Fruit fly (Drosophila melanogaster) whole organism, embryonic: ENCODE data around the gene Rdh.

Experiments used
- ATbp ChIP-seq: fragments of 200-800 bp; sonication (Bioruptor generic); optimal IDR thresholded peaks from 2 replicates; lab custom pipeline; 2017; ENCODE audit warnings: missing biosample characterization, mild to moderate bottlenecking, missing genetic modification characterization, missing genetic modification reagents
- Atf-2 ChIP-seq: fragments of 200-800 bp; sonication (Bioruptor generic); optimal IDR thresholded peaks from 2 replicates; lab custom pipeline; 2016; ENCODE audit warnings: missing biosample characterization, missing genetic modification characterization
- Awh ChIP-seq: fragments of 200-800 bp; sonication (Bioruptor generic); IDR thresholded peaks from 2 replicates; pipeline ENCODE4, ENCODE4 v1.3.6; 2022; ENCODE audit warnings: missing biosample characterization, missing genetic modification characterization
- CG10366 ChIP-seq: fragments of 200-800 bp; sonication (Bioruptor generic); IDR thresholded peaks from 2 replicates; pipeline ENCODE4 v1.3.6; 2022; ENCODE audit warnings: missing biosample characterization, missing genetic modification characterization
- CG14667 ChIP-seq: fragments of 200-800 bp; sonication (Bioruptor generic); IDR thresholded peaks from 2 replicates; pipeline ENCODE4 v1.3.6; 2022; ENCODE audit warnings: missing biosample characterization, missing genetic modification characterization
- CG15073 ChIP-seq: fragments of 200-800 bp; sonication (Bioruptor generic); optimal IDR thresholded peaks from 2 replicates; lab custom pipeline; 2016; ENCODE audit warnings: missing biosample characterization, missing genetic modification characterization
- CG17186 ChIP-seq: fragments of 200-800 bp; sonication (Bioruptor generic); optimal IDR thresholded peaks from 3 replicates; lab custom pipeline; 2017; ENCODE audit warnings: missing biosample characterization, missing genetic modification reagents, missing genetic modification characterization
- CG17328 ChIP-seq: fragments of 200-800 bp; sonication (Bioruptor generic); IDR thresholded peaks from 2 replicates; pipeline ENCODE4 v1.3.6; 2022; ENCODE audit warnings: missing biosample characterization, missing genetic modification characterization
- CG17385 ChIP-seq: fragments of 200-800 bp; sonication (Bioruptor generic); optimal IDR thresholded peaks from 3 replicates; lab custom pipeline; 2018; ENCODE audit warnings: missing biosample characterization, mild to moderate bottlenecking, missing genetic modification characterization
- CG17612 ChIP-seq: fragments of 200-800 bp; sonication (Bioruptor generic); IDR thresholded peaks from 2 replicates; pipeline ENCODE4 v1.3.6; 2022; ENCODE audit warnings: missing biosample characterization, missing genetic modification characterization
- CG1792 ChIP-seq: fragments of 200-800 bp; sonication (Bioruptor generic); optimal IDR thresholded peaks from 2 replicates; lab custom pipeline; 2016; ENCODE audit warnings: missing biosample characterization, missing genetic modification characterization
- CG2712 ChIP-seq: fragments of 200-800 bp; optimal IDR thresholded peaks from 3 replicates; lab custom pipeline; 2019; ENCODE audit warnings: missing biosample characterization, mild to moderate bottlenecking, missing genetic modification characterization, moderate library complexity
- CG31388 ChIP-seq: fragments of 200-800 bp; sonication (Bioruptor generic); optimal IDR thresholded peaks from 2 replicates; lab custom pipeline; 2016; ENCODE audit warnings: missing biosample characterization, missing genetic modification characterization
- CG32772 ChIP-seq: fragments of 200-800 bp; sonication (Bioruptor generic); IDR thresholded peaks from 2 replicates; pipeline ENCODE4 v1.3.6; 2022; ENCODE audit warnings: missing biosample characterization, missing genetic modification characterization
- CG33213 ChIP-seq: fragments of 200-800 bp; sonication (Bioruptor generic); optimal IDR thresholded peaks from 3 replicates; lab custom pipeline; 2016; ENCODE audit warnings: missing biosample characterization, missing genetic modification characterization
- CG7745 ChIP-seq: fragments of 200-800 bp; sonication (Bioruptor generic); optimal IDR thresholded peaks from 2 replicates; lab custom pipeline; 2018; ENCODE audit warnings: missing biosample characterization, mild to moderate bottlenecking, missing genetic modification characterization, moderate library complexity
- CG8290 ChIP-seq, 3 experiments: fragments of 200-800 bp; sonication (Bioruptor generic); optimal IDR thresholded peaks; 2 replicates each; lab custom pipeline; 2016 to 2019; ENCODE audit warnings: missing biosample characterization in 3 of 3, missing genetic modification characterization in 3 of 3, mild to moderate bottlenecking in 2 of 3, moderate library complexity in 1 of 3
- CG9215 ChIP-seq: fragments of 200-800 bp; sonication (Bioruptor generic); IDR thresholded peaks from 2 replicates; pipeline ENCODE4 v1.3.6; 2022; ENCODE audit warnings: missing biosample characterization, missing genetic modification characterization
- CG9797 ChIP-seq: fragments of 200-800 bp; sonication (Bioruptor generic); optimal IDR thresholded peaks from 3 replicates; lab custom pipeline; 2018; ENCODE audit warnings: missing biosample characterization, mild to moderate bottlenecking, missing genetic modification characterization
- CTCF ChIP-seq: fragments of 200-800 bp; sonication (Bioruptor generic); optimal IDR thresholded peaks from 2 replicates; lab custom pipeline; 2017; ENCODE audit warnings: missing biosample characterization, mild to moderate bottlenecking, missing genetic modification characterization, moderate library complexity
- CrebB ChIP-seq: fragments of 200-800 bp; sonication (Bioruptor generic); optimal IDR thresholded peaks from 3 replicates; lab custom pipeline; 2018; ENCODE audit warnings: missing biosample characterization, mild to moderate bottlenecking, missing genetic modification characterization
- Fer2 ChIP-seq: fragments of 200-800 bp; sonication (Bioruptor generic); optimal IDR thresholded peaks from 2 replicates; lab custom pipeline; 2018; ENCODE audit warnings: missing biosample characterization, mild to moderate bottlenecking, missing genetic modification characterization, moderate library complexity
- Mes4 ChIP-seq: fragments of 200-800 bp; sonication (Bioruptor generic); optimal IDR thresholded peaks from 2 replicates; lab custom pipeline; 2016; ENCODE audit warnings: missing biosample characterization, missing genetic modification characterization
- NC2α ChIP-seq: fragments of 200-800 bp; sonication (Bioruptor generic); optimal IDR thresholded peaks from 2 replicates; lab custom pipeline; 2016; ENCODE audit warnings: missing biosample characterization, missing genetic modification characterization
- NFAT ChIP-seq: fragments of 200-800 bp; sonication (Bioruptor generic); IDR thresholded peaks from 2 replicates; pipeline ENCODE4 v1.3.6; 2022; ENCODE audit warnings: missing biosample characterization, missing genetic modification characterization
- Nf-YA ChIP-seq: fragments of 200-800 bp; sonication (Bioruptor generic); IDR thresholded peaks from 2 replicates; pipeline ENCODE4 v1.3.6; 2022; ENCODE audit warnings: missing biosample characterization, missing genetic modification characterization
- Ptx1 ChIP-seq: fragments of 200-800 bp; sonication (Bioruptor generic); IDR thresholded peaks from 2 replicates; pipeline ENCODE4 v1.3.6; 2022; ENCODE audit warnings: missing biosample characterization, missing genetic modification characterization
- Xrp1 ChIP-seq: fragments of 200-800 bp; sonication (Bioruptor generic); IDR thresholded peaks from 2 replicates; pipeline ENCODE4 v1.3.6; 2022; ENCODE audit warnings: missing biosample characterization, missing genetic modification characterization
- ap ChIP-seq: fragments of 200-800 bp; sonication (Bioruptor generic); IDR thresholded peaks from 2 replicates; pipeline ENCODE4 v1.3.6; 2022; ENCODE audit warnings: missing biosample characterization, missing genetic modification characterization
- ase ChIP-seq: fragments of 200-800 bp; sonication (Bioruptor generic); IDR thresholded peaks from 3 replicates; pipeline ENCODE4 v1.3.6; 2022; ENCODE audit warnings: missing biosample characterization, missing genetic modification characterization
- br ChIP-seq: fragments of >200 bp; optimal IDR thresholded peaks from 2 replicates; lab custom pipeline; 2017
- cwo ChIP-seq: fragments of 200-800 bp; sonication (Bioruptor generic); optimal IDR thresholded peaks from 3 replicates; lab custom pipeline; 2017; ENCODE audit warnings: missing biosample characterization, missing genetic modification characterization, mild to moderate bottlenecking, moderate library complexity, missing genetic modification reagents
- exex ChIP-seq: fragments of 200-800 bp; sonication (Bioruptor generic); optimal IDR thresholded peaks from 4 replicates; lab custom pipeline; 2018; ENCODE audit warnings: missing biosample characterization, mild to moderate bottlenecking, missing genetic modification characterization, moderate library complexity
- fd102C ChIP-seq: fragments of 200-800 bp; sonication (Bioruptor generic); optimal IDR thresholded peaks from 2 replicates; lab custom pipeline; 2018; ENCODE audit warnings: missing biosample characterization, mild to moderate bottlenecking, missing genetic modification characterization, moderate library complexity
- fd3F ChIP-seq: fragments of 200-800 bp; sonication (Bioruptor generic); optimal IDR thresholded peaks from 2 replicates; lab custom pipeline; 2018; ENCODE audit warnings: missing biosample characterization, mild to moderate bottlenecking, missing genetic modification characterization, moderate library complexity
- gem ChIP-seq: fragments of 200-800 bp; sonication (Bioruptor generic); optimal IDR thresholded peaks from 2 replicates; lab custom pipeline; 2019; ENCODE audit warnings: missing biosample characterization, mild to moderate bottlenecking, missing genetic modification characterization, moderate library complexity
- gsb ChIP-seq: fragments of 200-800 bp; sonication (Bioruptor generic); IDR thresholded peaks from 2 replicates; pipeline ENCODE4 v1.3.6; 2022; ENCODE audit warnings: missing biosample characterization, missing genetic modification characterization
- kah ChIP-seq: fragments of 200-800 bp; sonication (Bioruptor generic); optimal IDR thresholded peaks from 2 replicates; lab custom pipeline; 2018; ENCODE audit warnings: missing biosample characterization, mild to moderate bottlenecking, missing genetic modification characterization
- kni ChIP-seq: fragments of 200-800 bp; sonication (Bioruptor generic); optimal IDR thresholded peaks from 3 replicates; lab custom pipeline; 2017; ENCODE audit warnings: mild to moderate bottlenecking, missing biosample characterization, missing genetic modification reagents, missing genetic modification characterization
- luna ChIP-seq: fragments of 200-800 bp; sonication (Bioruptor generic); optimal IDR thresholded peaks from 2 replicates; lab custom pipeline; 2016; ENCODE audit warnings: missing biosample characterization, missing genetic modification characterization
- maf-S ChIP-seq: fragments of 200-800 bp; sonication (Bioruptor generic); optimal IDR thresholded peaks from 2 replicates; lab custom pipeline; 2016; ENCODE audit warnings: missing biosample characterization, missing genetic modification characterization
- mirr ChIP-seq: fragments of 200-800 bp; sonication (Bioruptor generic); optimal IDR thresholded peaks from 3 replicates; lab custom pipeline; 2018; ENCODE audit warnings: missing biosample characterization, mild to moderate bottlenecking, missing genetic modification characterization
- pita ChIP-seq: fragments of 200-800 bp; sonication (Bioruptor generic); optimal IDR thresholded peaks from 2 replicates; lab custom pipeline; 2017; ENCODE audit warnings: missing biosample characterization, mild to moderate bottlenecking, missing genetic modification characterization
- pzg ChIP-seq: fragments of 200-800 bp; sonication (Bioruptor generic); optimal IDR thresholded peaks from 3 replicates; lab custom pipeline; 2018; ENCODE audit warnings: missing biosample characterization, mild to moderate bottlenecking, missing genetic modification characterization, moderate library complexity
- sc ChIP-seq, 3 experiments: fragments of >200 bp in 2 of 3; fragments of 200-800 bp in 1 of 3; sonication (Bioruptor generic) in 1 of 3; optimal IDR thresholded peaks; 2 replicates in 2 of 3; 3 replicates in 1 of 3; lab custom pipeline; 2017; ENCODE audit warnings: mild to moderate bottlenecking in 1 of 3, missing biosample characterization in 1 of 3, missing genetic modification characterization in 1 of 3, missing genetic modification reagents in 1 of 3
- sug ChIP-seq: fragments of 200-800 bp; optimal IDR thresholded peaks from 2 replicates; lab custom pipeline; 2019; ENCODE audit warnings: missing biosample characterization, mild to moderate bottlenecking, missing genetic modification characterization, moderate library complexity
- trem ChIP-seq: fragments of 200-800 bp; optimal IDR thresholded peaks from 3 replicates; lab custom pipeline; 2019; ENCODE audit warnings: missing biosample characterization, mild to moderate bottlenecking, missing genetic modification characterization, moderate library complexity
- unpg ChIP-seq: fragments of 200-800 bp; sonication (Bioruptor generic); optimal IDR thresholded peaks from 3 replicates; lab custom pipeline; 2018; ENCODE audit warnings: missing biosample characterization, mild to moderate bottlenecking, missing genetic modification characterization, moderate library complexity
- vvl ChIP-seq: fragments of 200-800 bp; sonication (Bioruptor generic); IDR thresholded peaks from 2 replicates; pipeline ENCODE4 v1.3.6; 2022; ENCODE audit warnings: missing biosample characterization, missing genetic modification characterization

Rdh gene

dm6 chr3L:3814010-3814833 is 11.0 kb upstream of the Rdh start, which contains the start of gene Scsalpha1 (continued):
- TF ChIP-seq Awh (peak; percentile 53; the same call in 1 of the 2 replicates), CG17385 (peak; percentile 46), sc (optimal IDR thresholded peaks at IDR 0.05; lab: Kevin White, UChicago) (no peak), sc (GFP tag; optimal IDR thresholded peaks at IDR 0.05; lab: Kevin White, UChicago) (no peak), CG31388 (GFP tag; lab: Kevin White, UChicago) (no peak), maf-S (GFP tag; lab: Kevin White, UChicago) (no peak), sug (tag; lab: Kevin White, UChicago) (peak; percentile 46), Ptx1 (GFP tag; lab: Robert Waterston, UW) (peak; percentile 30; the same call in 1 of the 2 replicates), pzg (GFP tag; lab: Kevin White, UChicago) (peak; percentile 93), kni (GFP tag; lab: Kevin White, UChicago) (peak; percentile 15), CG7745 (tag; lab: Kevin White, UChicago) (peak; percentile 12), CG1792 (GFP tag; lab: Kevin White, UChicago) (no peak), CG10366 (GFP tag; lab: Robert Waterston, UW) (peak; percentile 56), CG17186 (GFP tag; lab: Kevin White, UChicago) (peak; percentile 57), CG15073 (GFP tag; lab: Kevin White, UChicago) (no peak), CG32772 (GFP tag; lab: Robert Waterston, UW) (peak; percentile 37; the same call in 1 of the 2 replicates), CG14667 (GFP tag; lab: Robert Waterston, UW) (no peak), vvl (GFP tag; lab: Robert Waterston, UW) (peak; percentile 90), CG8290 (GFP tag; optimal IDR thresholded peaks at IDR 0.05; lab: Kevin White, UChicago) (peak; percentile 8), CG8290 (tag; optimal IDR thresholded peaks at IDR 0.05; lab: Kevin White, UChicago) (peak in 1 of 2 experiments; percentile 71), fd102C (GFP tag; lab: Kevin White, UChicago) (no peak), mirr (GFP tag; lab: Kevin White, UChicago) (peak; percentile 13), ap (GFP tag; lab: Robert Waterston, UW) (no peak; the same call in 1 of the 2 replicates), fd3F (no peak), unpg (GFP tag; lab: Kevin White, UChicago) (no peak), CG17612 (GFP tag; lab: Robert Waterston, UW) (peak; percentile 18; the same call in 1 of the 2 replicates), gsb (peak; percentile 18; the same call in 1 of the 2 replicates), NFAT (GFP tag; lab: Robert Waterston, UW) (0 out of 2 replicates have a peak, but pooled peaks have one; percentile 37), exex (peak; percentile 69), ase (peak; percentile 56; the same call in 1 of the 3 replicates), luna (GFP tag; lab: Kevin White, UChicago) (no peak), CrebB (tag; lab: Kevin White, UChicago) (no peak), gem (tag; lab: Kevin White, UChicago) (no peak), cwo (GFP tag; lab: Kevin White, UChicago) (peak; percentile 21), CG9797 (GFP tag; lab: Kevin White, UChicago) (peak; percentile 49), Xrp1 (GFP tag; lab: Robert Waterston, UW) (peak; percentile 54; the same call in 1 of the 2 replicates), CTCF (GFP tag; lab: Kevin White, UChicago) (no peak), Fer2 (tag; lab: Kevin White, UChicago) (no peak), ATbp (peak; percentile 20), trem (tag; lab: Kevin White, UChicago) (peak; percentile 77), kah (GFP tag; lab: Kevin White, UChicago) (no peak), CG2712 (tag; lab: Kevin White, UChicago) (peak; percentile 37), Mes4 (no peak), NC2α (GFP tag; lab: Kevin White, UChicago) (no peak), pita (GFP tag; lab: Kevin White, UChicago) (no peak), Atf-2 (GFP tag; lab: Kevin White, UChicago) (peak; percentile 40), CG33213 (no peak), Nf-YA (GFP tag; lab: Robert Waterston, UW) (0 out of 2 replicates have a peak, but pooled peaks have one; percentile 42), CG9215 (no peak), br (lab: Kevin White, UChicago) (no peak), CG17328 (GFP tag; lab: Robert Waterston, UW) (peak; percentile 27; the same call in 1 of the 2 replicates)
